Worm (Caenorhabditis elegans): ENCODE data around the gene R02D3.8.

Gene R02D3.8

DNA sequence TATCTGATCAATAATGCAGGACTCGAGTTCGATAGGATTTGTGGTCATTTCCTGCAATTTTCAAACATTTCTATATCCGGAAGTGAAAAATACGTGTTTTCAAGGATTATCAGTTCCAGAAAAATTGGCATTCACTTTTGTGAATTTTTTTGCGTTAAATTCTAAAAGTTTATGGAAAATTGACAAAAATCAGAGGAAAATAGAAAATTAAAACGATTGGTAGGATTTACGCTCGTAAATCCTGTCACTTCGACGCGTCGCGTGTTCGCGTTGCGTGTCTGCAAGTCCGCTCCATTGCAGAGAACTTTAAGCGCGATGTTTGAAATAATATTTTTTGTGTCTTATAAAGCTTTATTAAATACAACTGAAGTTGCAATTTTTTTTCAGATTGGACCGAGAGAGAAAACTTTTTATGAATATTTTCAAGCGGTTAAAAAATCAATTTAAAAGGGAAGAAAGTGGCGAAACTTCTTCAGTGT is 1.6 kb downstream of the R02D3.8 start, which contains the start of gene rcat-1 (continued):
- TF ChIP-seq let-526 (GFP tag; IDR thresholded peaks at IDR 0.05) (no peak), ceh-100 (GFP tag; IDR thresholded peaks at IDR 0.05) (peak; percentile 16; the same call in 1 of the 2 replicates), unc-130 (GFP tag; optimal IDR thresholded peaks at IDR 0.05) (no peak), F10E7.11 (tag; optimal IDR thresholded peaks at IDR 0.05) (no peak), efl-1 (GFP tag; optimal IDR thresholded peaks at IDR 0.05) (peak; percentile 75), lin-40 (tag; optimal IDR thresholded peaks at IDR 0.05) (peak; percentile 28), unc-62 (GFP tag; optimal IDR thresholded peaks at IDR 0.05) (peak; percentile 47), bed-1 (GFP tag; IDR thresholded peaks at IDR 0.05) (no peak), hmg-1.2 (GFP tag; IDR thresholded peaks at IDR 0.05) (peak; percentile 13; the same call in 1 of the 2 replicates), rcor-1 (GFP tag; IDR thresholded peaks at IDR 0.05) (peak; percentile 17; the same call in 1 of the 2 replicates), T07F8.4 (tag; optimal IDR thresholded peaks at IDR 0.05) (no peak), attf-3 (GFP tag; conservative IDR thresholded peaks at IDR 0.05) (no peak), ekl-4 (GFP tag; IDR thresholded peaks at IDR 0.05) (peak; percentile 68), nfyb-1 (GFP tag; IDR thresholded peaks at IDR 0.05) (peak; percentile 47; the same call in 1 of the 2 replicates), snpc-1.1 (tag; optimal IDR thresholded peaks at IDR 0.05; ENCODE audit: insufficient read depth) (no peak), D2030.7 (GFP tag; IDR thresholded peaks at IDR 0.05) (peak; percentile 77), F49E8.2 (tag; optimal IDR thresholded peaks at IDR 0.05; ENCODE audit: insufficient read depth) (peak; percentile 5), lin-35 (GFP tag; optimal IDR thresholded peaks at IDR 0.05) (peak in 1 of 3 experiments; percentile 82), ztf-26 (tag; optimal IDR thresholded peaks at IDR 0.05) (no peak), lin-54 (GFP tag; optimal IDR thresholded peaks at IDR 0.05) (peak; percentile 89), athp-1 (tag; optimal IDR thresholded peaks at IDR 0.05) (peak; percentile 23), ztf-18 (tag; optimal IDR thresholded peaks at IDR 0.05) (no peak), dpl-1 (GFP tag; optimal IDR thresholded peaks at IDR 0.05) (peak; percentile 71), ceh-40 (GFP tag; IDR thresholded peaks at IDR 0.05) (no peak), mcd-1 (GFP tag; IDR thresholded peaks at IDR 0.05) (peak; percentile 90)

DNA sequence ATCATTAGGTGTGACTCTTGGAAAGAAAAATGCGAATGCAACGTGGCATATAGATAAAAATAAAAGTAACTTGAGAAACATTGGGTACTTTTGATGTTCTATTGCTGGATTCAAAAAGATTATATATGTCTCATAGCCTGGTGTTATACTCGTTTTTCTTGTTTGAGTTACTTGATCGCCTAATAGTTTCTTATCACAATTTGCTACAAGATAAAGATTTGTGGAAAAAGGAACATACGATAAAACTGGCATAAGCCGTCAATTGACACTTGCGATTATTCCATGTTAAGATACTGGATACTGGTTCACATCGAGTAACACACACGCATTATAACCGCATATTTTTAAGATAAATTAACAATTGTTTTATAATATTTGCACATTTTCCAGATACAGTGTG is 4.5 kb downstream of the R02D3.8 start, which contains the start of gene grl-19:
TSS of gene grl-19 (minus strand) at position 101 of the 400 bp plus-strand sequence.
- TF ChIP-seq ama-1 (optimal IDR thresholded peaks at IDR 0.05) (no peak), ama-1 (GFP tag; optimal IDR thresholded peaks at IDR 0.05) (no peak), F23B12.7 (tag; optimal IDR thresholded peaks at IDR 0.05; ENCODE audit: insufficient read depth) (no peak), mcd-1 (GFP tag; IDR thresholded peaks at IDR 0.05) (no peak), somi-1 (GFP tag; optimal IDR thresholded peaks at IDR 0.05) (no peak), hrde-1 (tag; optimal IDR thresholded peaks at IDR 0.05; ENCODE audit: borderline replicate concordance) (no peak), Y95B8A.8 (GFP tag; IDR thresholded peaks at IDR 0.05) (no peak), lsl-1 (GFP tag; optimal IDR thresholded peaks at IDR 0.05) (no peak), ZK185.1 (tag; optimal IDR thresholded peaks at IDR 0.05; ENCODE audit: poor library complexity, severe bottlenecking) (no peak), Y79H2A.3 (GFP tag; conservative IDR thresholded peaks at IDR 0.05) (no peak), ztf-26 (tag; optimal IDR thresholded peaks at IDR 0.05) (no peak), madf-8 (GFP tag; conservative IDR thresholded peaks at IDR 0.05) (no peak), bed-2 (GFP tag; IDR thresholded peaks at IDR 0.05) (no peak), sptf-2 (GFP tag; optimal IDR thresholded peaks at IDR 0.05) (no peak), nhr-27 (tag; optimal IDR thresholded peaks at IDR 0.05) (no peak), lsy-27 (tag; optimal IDR thresholded peaks at IDR 0.05; ENCODE audit: borderline replicate concordance, insufficient read depth) (no peak)
